Fruit fly (Drosophila melanogaster): ENCODE measurements around the gene CG5347.

Gene CG5347

DNA sequence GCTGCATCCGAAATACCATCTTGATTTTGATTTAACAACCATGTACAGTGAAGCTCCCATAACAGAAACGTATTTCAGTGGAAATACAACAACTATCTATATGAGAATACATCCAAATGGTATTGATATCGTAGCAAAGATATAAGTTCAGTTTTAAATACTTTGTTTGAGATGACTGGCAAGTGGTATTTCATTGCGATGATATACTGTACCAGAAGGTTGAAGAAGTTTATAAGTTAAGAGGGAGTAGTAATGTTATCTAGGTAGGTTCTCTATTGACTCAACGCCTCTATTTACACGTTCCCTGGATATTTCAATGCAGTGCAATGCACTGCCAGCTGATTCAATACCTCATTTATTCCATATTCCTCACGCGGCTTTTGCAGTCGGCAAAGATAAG is 29.1 kb downstream of the CG5347 start (continued):
- no peak for TF ChIP-seq CG3163 (GFP tag; optimal IDR thresholded peaks at IDR 0.05)
- no peak for TF ChIP-seq en (GFP tag; optimal IDR thresholded peaks at IDR 0.05)
- peak; percentile 29 for TF ChIP-seq CG10979 (tag; optimal IDR thresholded peaks at IDR 0.05)
- no peak for TF ChIP-seq CG16863 (GFP tag; optimal IDR thresholded peaks at IDR 0.05)
- no peak for TF ChIP-seq sens-2 (GFP tag; IDR thresholded peaks at IDR 0.05)
- TF ChIP-seq sc (optimal IDR thresholded peaks at IDR 0.05), result no peak
- peak; percentile 7 for TF ChIP-seq sc (GFP tag; optimal IDR thresholded peaks at IDR 0.05)
- TF ChIP-seq CG3281 (GFP tag; optimal IDR thresholded peaks at IDR 0.05), result no peak
- TF ChIP-seq dmrt11E (tag; optimal IDR thresholded peaks at IDR 0.05), result peak; percentile 28
- TF ChIP-seq CG8290 (GFP tag; optimal IDR thresholded peaks at IDR 0.05), result no peak
- TF ChIP-seq CG8290 (tag; optimal IDR thresholded peaks at IDR 0.05), result no peak
- TF ChIP-seq crc (GFP tag; optimal IDR thresholded peaks at IDR 0.05), result no peak
- 0 out of 3 replicates have a peak, but pooled peaks have one; percentile 9 for TF ChIP-seq dysf (GFP tag; IDR thresholded peaks at IDR 0.05)
- no peak for TF ChIP-seq NfI (GFP tag; optimal IDR thresholded peaks at IDR 0.05)
- TF ChIP-seq CG4707 (GFP tag; optimal IDR thresholded peaks at IDR 0.05), result no peak
- TF ChIP-seq hkb (optimal IDR thresholded peaks at IDR 0.05), result no peak
- 0 out of 2 replicates have a peak, but pooled peaks have one; percentile 16 for TF ChIP-seq hkb (GFP tag; IDR thresholded peaks at IDR 0.05)
- TF ChIP-seq luna (GFP tag; optimal IDR thresholded peaks at IDR 0.05), result no peak
- peak; percentile 49 for TF ChIP-seq Blimp-1 (GFP tag; optimal IDR thresholded peaks at IDR 0.05)
- TF ChIP-seq Ada2b (GFP tag; IDR thresholded peaks at IDR 0.05), result no peak
- no peak for TF ChIP-seq CG2889 (GFP tag; IDR thresholded peaks at IDR 0.05)
- TF ChIP-seq pfk (GFP tag; optimal IDR thresholded peaks at IDR 0.05), result no peak
- TF ChIP-seq Hr39 (optimal IDR thresholded peaks at IDR 0.05), result no peak
- peak; percentile 9 for TF ChIP-seq dmrt99B (tag; optimal IDR thresholded peaks at IDR 0.05)
- no peak for TF ChIP-seq fu2 (GFP tag; optimal IDR thresholded peaks at IDR 0.05)
- TF ChIP-seq z (GFP tag; IDR thresholded peaks at IDR 0.05), result no peak
- no peak for TF ChIP-seq cad (GFP tag; optimal IDR thresholded peaks at IDR 0.05)
- TF ChIP-seq CG34376 (GFP tag; optimal IDR thresholded peaks at IDR 0.05), result no peak
- peak; percentile 18 for TF ChIP-seq CG17359 (tag; optimal IDR thresholded peaks at IDR 0.05)
- TF ChIP-seq CG8281 (tag; optimal IDR thresholded peaks at IDR 0.05), result peak; percentile 28
- TF ChIP-seq oc (tag; optimal IDR thresholded peaks at IDR 0.05), result no peak
- TF ChIP-seq CG33213 (GFP tag; optimal IDR thresholded peaks at IDR 0.05), result no peak
- TF ChIP-seq Oli (tag; optimal IDR thresholded peaks at IDR 0.05), result peak; percentile 7
- peak; percentile 24 for TF ChIP-seq CG2875 (GFP tag; optimal IDR thresholded peaks at IDR 0.05)
- no peak for TF ChIP-seq CG12236 (GFP tag; optimal IDR thresholded peaks at IDR 0.05)
- TF ChIP-seq Hand (GFP tag; optimal IDR thresholded peaks at IDR 0.05), result no peak
- no peak for TF ChIP-seq Sry-δ (GFP tag; optimal IDR thresholded peaks at IDR 0.05)
- no peak for TF ChIP-seq prd (optimal IDR thresholded peaks at IDR 0.05)
- TF ChIP-seq prd (GFP tag; IDR thresholded peaks at IDR 0.05), result peak; percentile 24; the same call in 1 of the 3 replicates
- TF ChIP-seq fd64A (GFP tag; optimal IDR thresholded peaks at IDR 0.05), result peak; percentile 13
- TF ChIP-seq CG15479 (GFP tag; optimal IDR thresholded peaks at IDR 0.05), result no peak
- no peak for TF ChIP-seq Bgb (GFP tag; IDR thresholded peaks at IDR 0.05; ENCODE audit: partially characterized antibody)
- TF ChIP-seq CG10366 (GFP tag; IDR thresholded peaks at IDR 0.05), result peak; percentile 18; the same call in 1 of the 2 replicates
- no peak for TF ChIP-seq CG9876 (GFP tag; optimal IDR thresholded peaks at IDR 0.05)
- no peak for TF ChIP-seq C15 (GFP tag; IDR thresholded peaks at IDR 0.05)
- TF ChIP-seq ci (GFP tag; IDR thresholded peaks at IDR 0.05), result peak; percentile 64; the same call in 1 of the 3 replicates
- TF ChIP-seq Poxn (GFP tag; IDR thresholded peaks at IDR 0.05), result no peak
- TF ChIP-seq scrt (GFP tag; optimal IDR thresholded peaks at IDR 0.05), result no peak
- peak; percentile 23 for TF ChIP-seq bab2 (GFP tag; optimal IDR thresholded peaks at IDR 0.05)
- no peak for TF ChIP-seq CG7963 (GFP tag; IDR thresholded peaks at IDR 0.05; ENCODE audit: partially characterized antibody)
- peak; percentile 46 for TF ChIP-seq Xrp1 (GFP tag; IDR thresholded peaks at IDR 0.05)
- peak in 1 of 2 experiments; percentile 5 for TF ChIP-seq Pdp1 (GFP tag; optimal IDR thresholded peaks at IDR 0.05)
- no peak for TF ChIP-seq Lpt (GFP tag; optimal IDR thresholded peaks at IDR 0.05)
